Fruit fly (Drosophila melanogaster) whole organism: ENCODE results near the gene IFT43.

ENCODE experiments used
- CG8478 ChIP-seq: fragments of >200 bp; optimal IDR thresholded peaks from 2 replicates; lab custom pipeline; 2018; ENCODE audit warnings: inconsistent platforms
- pan ChIP-seq: fragments of >200 bp; optimal IDR thresholded peaks from 2 replicates; lab custom pipeline; 2017
- psq ChIP-seq: fragments of >200 bp; optimal IDR thresholded peaks from 2 replicates; lab custom pipeline; 2017

dm6 chr2L:12674365-12674764, 20.4 kb downstream of the IFT43 start:
- TF ChIP-seq psq (lab: Kevin White, UChicago) (no peak), pan (lab: Kevin White, UChicago) (no peak), CG8478 (lab: Kevin White, UChicago) (no peak)
